Worm (Caenorhabditis elegans) whole organism, L1 larva: ENCODE results near the gene srlf-26.

Experiments
- F16B12.6 ChIP-seq: fragments of 150-350 bp; optimal IDR thresholded peaks from 2 replicates; lab custom pipeline; 2014; ENCODE audit warnings: missing biosample characterization, missing genetic modification characterization
- ces-1 ChIP-seq: fragments of 150-350 bp; optimal IDR thresholded peaks from 2 replicates; lab custom pipeline; 2014; ENCODE audit warnings: missing biosample characterization, missing genetic modification reagents, missing genetic modification characterization
- dpl-1 ChIP-seq, 3 experiments: fragments of 150-350 bp in 2 of 3; sonication (generic microtip) in 1 of 3; optimal IDR thresholded peaks; 2 replicates each; lab custom pipeline; 2014 to 2017; ENCODE audit warnings: missing biosample characterization in 3 of 3, missing genetic modification characterization in 3 of 3, missing genetic modification reagents in 3 of 3
- elt-3 ChIP-seq, 6 experiments: fragments of 150-350 bp in 1 of 6; sonication (generic microtip); optimal IDR thresholded peaks; 2 replicates each; lab custom pipeline; 2017 to 2018; ENCODE audit warnings: missing biosample characterization in 6 of 6, missing genetic modification characterization in 6 of 6, inconsistent platforms in 1 of 6
- lin-13 ChIP-seq: fragments of 150-350 bp; optimal IDR thresholded peaks from 2 replicates; lab custom pipeline; 2014; ENCODE audit warnings: missing biosample characterization, missing genetic modification reagents, missing genetic modification characterization
- nhr-28 ChIP-seq: fragments of 150-350 bp; optimal IDR thresholded peaks from 2 replicates; lab custom pipeline; 2014; ENCODE audit warnings: missing biosample characterization, missing genetic modification characterization
- nhr-84 ChIP-seq: sonication (generic microtip); optimal IDR thresholded peaks from 2 replicates; lab custom pipeline; 2017; ENCODE audit warnings: missing biosample characterization, missing genetic modification characterization

ce11 chrIV:13649126-13649525, 29.6 kb upstream of the srlf-26 start, which contains the start of gene C08F11.10:
- no peak for TF ChIP-seq nhr-28 (tag; lab: Kevin White, UChicago)
- no peak for TF ChIP-seq lin-13 (GFP tag; lab: Kevin White, UChicago)
- no peak for TF ChIP-seq F16B12.6 (tag; lab: Kevin White, UChicago)
- TF ChIP-seq nhr-84: no peak
- no peak for TF ChIP-seq elt-3 (tag; optimal IDR thresholded peaks at IDR 0.05; lab: Kevin White, UChicago)
- TF ChIP-seq ces-1 (GFP tag; lab: Kevin White, UChicago): no peak
- TF ChIP-seq dpl-1 (GFP tag; optimal IDR thresholded peaks at IDR 0.05; lab: Kevin White, UChicago): no peak
